Worm (Caenorhabditis elegans) whole organism, L1 larva: ENCODE data around the gene aco-1.

ENCODE experiments used
- ces-1 ChIP-seq: fragments of 150-350 bp; optimal IDR thresholded peaks from 2 replicates; lab custom pipeline; 2014; ENCODE audit warnings: missing biosample characterization, missing genetic modification reagents, missing genetic modification characterization
- dpl-1 ChIP-seq, 3 experiments: fragments of 150-350 bp in 2 of 3; sonication (generic microtip) in 1 of 3; optimal IDR thresholded peaks; 2 replicates each; lab custom pipeline; 2014 to 2017; ENCODE audit warnings: missing biosample characterization in 3 of 3, missing genetic modification characterization in 3 of 3, missing genetic modification reagents in 3 of 3
- egl-27 ChIP-seq, 2 experiments: fragments of 150-350 bp in 1 of 2; sonication (generic microtip); optimal IDR thresholded peaks; 3 replicates each; lab custom pipeline; 2017 to 2018; ENCODE audit warnings: missing biosample characterization in 2 of 2, missing genetic modification characterization in 2 of 2, missing genetic modification reagents in 2 of 2
- grh-1 ChIP-seq: fragments of 200-800 bp; sonication (Bioruptor generic); IDR thresholded peaks from 2 replicates; pipeline ENCODE4 v1.3.6; 2022; ENCODE audit warnings: missing genetic modification reagents, missing genetic modification characterization, missing compliant biosample characterization
- nhr-12 ChIP-seq: sonication (generic microtip); optimal IDR thresholded peaks from 2 replicates; lab custom pipeline; 2017; ENCODE audit warnings: missing biosample characterization, missing genetic modification characterization
- nhr-237 ChIP-seq: fragments of 150-350 bp; optimal IDR thresholded peaks from 2 replicates; lab custom pipeline; 2014; ENCODE audit warnings: missing biosample characterization, missing genetic modification characterization
- nhr-28 ChIP-seq: fragments of 150-350 bp; optimal IDR thresholded peaks from 2 replicates; lab custom pipeline; 2014; ENCODE audit warnings: missing biosample characterization, missing genetic modification characterization
- nhr-77 ChIP-seq: fragments of 150-350 bp; optimal IDR thresholded peaks from 2 replicates; lab custom pipeline; 2014; ENCODE audit warnings: missing biosample characterization, missing genetic modification characterization

- no peak for TF ChIP-seq nhr-12 (tag; lab: Kevin White, UChicago)
- no peak for TF ChIP-seq grh-1 (GFP tag; lab: Robert Waterston, UW)
- no peak for TF ChIP-seq dpl-1 (GFP tag; optimal IDR thresholded peaks at IDR 0.05; lab: Kevin White, UChicago)
- TF ChIP-seq ces-1 (GFP tag; lab: Kevin White, UChicago), result no peak
- no peak for TF ChIP-seq egl-27 (tag; optimal IDR thresholded peaks at IDR 0.05; lab: Kevin White, UChicago)
- no peak for TF ChIP-seq nhr-237 (tag; lab: Kevin White, UChicago)
- TF ChIP-seq nhr-28 (tag; lab: Kevin White, UChicago), result no peak
- no peak for TF ChIP-seq nhr-77
These were observed 39.6 kb downstream of the aco-1 start for ce11 chrX:11379135-11379781.
